Fruit fly (Drosophila melanogaster) whole organism, embryonic: Measurements from ENCODE around the gene Pi3K21B.

ENCODE experiments used
- Atf6 ChIP-seq: fragments of 200-800 bp; sonication (Bioruptor generic); IDR thresholded peaks from 2 replicates; pipeline ENCODE4 v1.3.6; 2022; ENCODE audit warnings: missing biosample characterization, missing genetic modification characterization
- Bgb ChIP-seq: fragments of 200-800 bp; sonication (Bioruptor generic); IDR thresholded peaks from 2 replicates; pipeline ENCODE4 v1.3.6; 2022; ENCODE audit warnings: missing biosample characterization, missing genetic modification characterization; ENCODE audit not compliant: partially characterized antibody
- CG10147 ChIP-seq: fragments of 200-800 bp; sonication (Bioruptor generic); optimal IDR thresholded peaks from 2 replicates; lab custom pipeline; 2019; ENCODE audit warnings: missing biosample characterization, mild to moderate bottlenecking, missing genetic modification characterization, moderate library complexity
- CG10267 ChIP-seq: fragments of 200-800 bp; sonication (Bioruptor generic); optimal IDR thresholded peaks from 2 replicates; lab custom pipeline; 2018; ENCODE audit warnings: missing biosample characterization, mild to moderate bottlenecking, missing genetic modification characterization, moderate library complexity
- CG11560 ChIP-seq: fragments of 200-800 bp; sonication (Bioruptor generic); IDR thresholded peaks from 3 replicates; pipeline ENCODE4 v1.3.6; 2022; ENCODE audit warnings: missing biosample characterization, missing genetic modification characterization
- CG11695 ChIP-seq: fragments of 200-800 bp; sonication (Bioruptor generic); IDR thresholded peaks from 3 replicates; pipeline ENCODE4 v1.3.6; 2022; ENCODE audit warnings: missing biosample characterization, missing genetic modification characterization
- CG12769 ChIP-seq: fragments of 200-800 bp; sonication (Bioruptor generic); optimal IDR thresholded peaks from 2 replicates; lab custom pipeline; 2019; ENCODE audit warnings: missing biosample characterization, mild to moderate bottlenecking, missing genetic modification characterization, moderate library complexity
- CG15073 ChIP-seq: fragments of 200-800 bp; sonication (Bioruptor generic); optimal IDR thresholded peaks from 2 replicates; lab custom pipeline; 2016; ENCODE audit warnings: missing biosample characterization, missing genetic modification characterization
- CG1647 ChIP-seq: fragments of 200-800 bp; sonication (Bioruptor generic); optimal IDR thresholded peaks from 3 replicates; lab custom pipeline; 2016; ENCODE audit warnings: missing biosample characterization, missing genetic modification characterization
- CG16813 ChIP-seq: fragments of 200-800 bp; sonication (Bioruptor generic); IDR thresholded peaks from 3 replicates; pipeline ENCODE4 v1.3.6; 2022; ENCODE audit warnings: missing biosample characterization, missing genetic modification characterization; ENCODE audit not compliant: partially characterized antibody
- CG17802 ChIP-seq: fragments of 200-800 bp; sonication (Bioruptor generic); optimal IDR thresholded peaks from 2 replicates; lab custom pipeline; 2018; ENCODE audit warnings: missing biosample characterization, mild to moderate bottlenecking, missing genetic modification characterization, moderate library complexity
- CG17829 ChIP-seq: fragments of 200-800 bp; optimal IDR thresholded peaks from 2 replicates; lab custom pipeline; 2019; ENCODE audit warnings: missing biosample characterization, mild to moderate bottlenecking, missing genetic modification characterization, moderate library complexity
- CG18599 ChIP-seq: fragments of 200-800 bp; sonication (Bioruptor generic); optimal IDR thresholded peaks from 3 replicates; lab custom pipeline; 2017; ENCODE audit warnings: missing biosample characterization, missing genetic modification characterization, mild to moderate bottlenecking, moderate library complexity, missing genetic modification reagents
- CG18619 ChIP-seq: fragments of 200-800 bp; sonication (Bioruptor generic); optimal IDR thresholded peaks from 3 replicates; lab custom pipeline; 2017; ENCODE audit warnings: missing biosample characterization, mild to moderate bottlenecking, missing genetic modification characterization
- CG4328 ChIP-seq: fragments of 200-800 bp; sonication (Bioruptor generic); optimal IDR thresholded peaks from 3 replicates; lab custom pipeline; 2017; ENCODE audit warnings: missing biosample characterization, missing genetic modification reagents, missing genetic modification characterization
- CG6765 ChIP-seq: fragments of 200-800 bp; sonication (Bioruptor generic); optimal IDR thresholded peaks from 3 replicates; lab custom pipeline; 2017; ENCODE audit warnings: missing biosample characterization, mild to moderate bottlenecking, missing genetic modification characterization
- CG8281 ChIP-seq: fragments of 200-800 bp; sonication (Bioruptor generic); optimal IDR thresholded peaks from 2 replicates; lab custom pipeline; 2018; ENCODE audit warnings: missing biosample characterization, mild to moderate bottlenecking, missing genetic modification characterization, moderate library complexity
- CG9437 ChIP-seq: fragments of 200-800 bp; sonication (Bioruptor generic); optimal IDR thresholded peaks from 2 replicates; lab custom pipeline; 2018; ENCODE audit warnings: missing biosample characterization, mild to moderate bottlenecking, missing genetic modification characterization
- CG9876 ChIP-seq: fragments of 200-800 bp; sonication (Bioruptor generic); optimal IDR thresholded peaks from 2 replicates; lab custom pipeline; 2016; ENCODE audit warnings: missing biosample characterization, missing genetic modification characterization
- CoRest ChIP-seq: fragments of 200-800 bp; sonication (Bioruptor generic); optimal IDR thresholded peaks from 3 replicates; lab custom pipeline; 2018; ENCODE audit warnings: missing biosample characterization, mild to moderate bottlenecking, missing genetic modification characterization, moderate library complexity
- HLH4C ChIP-seq: fragments of 200-800 bp; sonication (Bioruptor generic); IDR thresholded peaks from 3 replicates; pipeline ENCODE4 v1.3.6; 2022; ENCODE audit warnings: missing biosample characterization, missing genetic modification characterization; ENCODE audit not compliant: partially characterized antibody
- Hmr ChIP-seq: fragments of 200-800 bp; sonication (Bioruptor generic); optimal IDR thresholded peaks from 3 replicates; lab custom pipeline; 2017; ENCODE audit warnings: mild to moderate bottlenecking, missing biosample characterization, missing genetic modification reagents, missing genetic modification characterization
- Hmx ChIP-seq: fragments of 200-800 bp; sonication (Bioruptor generic); optimal IDR thresholded peaks from 2 replicates; lab custom pipeline; 2016; ENCODE audit warnings: missing biosample characterization, missing genetic modification characterization
- NFAT ChIP-seq: fragments of 200-800 bp; sonication (Bioruptor generic); IDR thresholded peaks from 2 replicates; pipeline ENCODE4 v1.3.6; 2022; ENCODE audit warnings: missing biosample characterization, missing genetic modification characterization
- NfI ChIP-seq: fragments of 200-800 bp; sonication (Bioruptor generic); optimal IDR thresholded peaks from 3 replicates; lab custom pipeline; 2018; ENCODE audit warnings: missing biosample characterization, mild to moderate bottlenecking, missing genetic modification characterization, moderate library complexity
- Pdp1 ChIP-seq, 2 experiments: fragments of 200-800 bp; sonication (Bioruptor generic); optimal IDR thresholded peaks; 3 replicates each; lab custom pipeline; 2016; ENCODE audit warnings: missing biosample characterization in 2 of 2, missing genetic modification characterization in 2 of 2, mild to moderate bottlenecking in 1 of 2, moderate library complexity in 1 of 2
- Spps ChIP-seq: fragments of 200-800 bp; sonication (Bioruptor generic); optimal IDR thresholded peaks from 2 replicates; lab custom pipeline; 2018; ENCODE audit warnings: missing biosample characterization, mild to moderate bottlenecking, missing genetic modification characterization
- Stat92E ChIP-seq, 3 experiments: fragments of >200 bp in 2 of 3; fragments of 200-800 bp in 1 of 3; sonication (Bioruptor generic) in 1 of 3; optimal IDR thresholded peaks; 2 replicates each; lab custom pipeline; 2017 to 2019; ENCODE audit warnings: missing biosample characterization in 3 of 3, missing genetic modification characterization in 3 of 3, mild to moderate bottlenecking in 1 of 3, moderate library complexity in 1 of 3
- ab ChIP-seq: fragments of 200-800 bp; sonication (Bioruptor generic); optimal IDR thresholded peaks from 2 replicates; lab custom pipeline; 2016; ENCODE audit warnings: missing biosample characterization, missing genetic modification characterization
- ap ChIP-seq: fragments of 200-800 bp; sonication (Bioruptor generic); IDR thresholded peaks from 2 replicates; pipeline ENCODE4 v1.3.6; 2022; ENCODE audit warnings: missing biosample characterization, missing genetic modification characterization
- ase ChIP-seq: fragments of 200-800 bp; sonication (Bioruptor generic); IDR thresholded peaks from 3 replicates; pipeline ENCODE4 v1.3.6; 2022; ENCODE audit warnings: missing biosample characterization, missing genetic modification characterization
- chinmo ChIP-seq: fragments of 200-800 bp; sonication (Bioruptor generic); IDR thresholded peaks from 4 replicates; pipeline ENCODE4 v1.3.6; 2022; ENCODE audit warnings: missing biosample characterization, missing genetic modification characterization; ENCODE audit not compliant: partially characterized antibody
- crol ChIP-seq: fragments of 200-800 bp; sonication (Bioruptor generic); IDR thresholded peaks from 2 replicates; pipeline ENCODE4 v1.3.6; 2022; ENCODE audit warnings: missing biosample characterization, missing genetic modification characterization
- cwo ChIP-seq: fragments of 200-800 bp; sonication (Bioruptor generic); optimal IDR thresholded peaks from 3 replicates; lab custom pipeline; 2017; ENCODE audit warnings: missing biosample characterization, missing genetic modification characterization, mild to moderate bottlenecking, moderate library complexity, missing genetic modification reagents
- dmrt99B ChIP-seq: fragments of 200-800 bp; sonication (Bioruptor generic); optimal IDR thresholded peaks from 2 replicates; lab custom pipeline; 2018; ENCODE audit warnings: missing biosample characterization, mild to moderate bottlenecking, missing genetic modification characterization, moderate library complexity
- ewg ChIP-seq: fragments of 200-800 bp; sonication (Bioruptor generic); optimal IDR thresholded peaks from 3 replicates; lab custom pipeline; 2017; ENCODE audit warnings: mild to moderate bottlenecking, missing biosample characterization, missing genetic modification reagents, missing genetic modification characterization
- grau ChIP-seq: fragments of 200-800 bp; optimal IDR thresholded peaks from 3 replicates; lab custom pipeline; 2019; ENCODE audit warnings: missing biosample characterization, mild to moderate bottlenecking, missing genetic modification characterization, moderate library complexity
- jumu ChIP-seq: fragments of 200-800 bp; sonication (Bioruptor generic); optimal IDR thresholded peaks from 3 replicates; lab custom pipeline; 2016; ENCODE audit warnings: missing biosample characterization, missing genetic modification characterization
- kah ChIP-seq: fragments of 200-800 bp; sonication (Bioruptor generic); optimal IDR thresholded peaks from 2 replicates; lab custom pipeline; 2018; ENCODE audit warnings: missing biosample characterization, mild to moderate bottlenecking, missing genetic modification characterization
- knrl ChIP-seq: fragments of 200-800 bp; sonication (Bioruptor generic); IDR thresholded peaks from 3 replicates; pipeline ENCODE4 v1.3.6; 2022; ENCODE audit warnings: missing biosample characterization, missing genetic modification characterization; ENCODE audit not compliant: partially characterized antibody
- lilli ChIP-seq: fragments of 200-800 bp; sonication (Bioruptor generic); optimal IDR thresholded peaks from 3 replicates; lab custom pipeline; 2016; ENCODE audit warnings: missing biosample characterization, missing genetic modification characterization
- mld ChIP-seq: fragments of 200-800 bp; sonication (Bioruptor generic); IDR thresholded peaks from 3 replicates; pipeline ENCODE4 v1.3.6; 2022; ENCODE audit warnings: missing biosample characterization, missing genetic modification characterization; ENCODE audit not compliant: partially characterized antibody
- pita ChIP-seq: fragments of 200-800 bp; sonication (Bioruptor generic); optimal IDR thresholded peaks from 2 replicates; lab custom pipeline; 2017; ENCODE audit warnings: missing biosample characterization, mild to moderate bottlenecking, missing genetic modification characterization
- scrt ChIP-seq: fragments of 200-800 bp; sonication (Bioruptor generic); optimal IDR thresholded peaks from 2 replicates; lab custom pipeline; 2018; ENCODE audit warnings: missing biosample characterization, mild to moderate bottlenecking, missing genetic modification characterization, moderate library complexity
- shn ChIP-seq: fragments of 200-800 bp; sonication (Bioruptor generic); optimal IDR thresholded peaks from 3 replicates; lab custom pipeline; 2016; ENCODE audit warnings: missing biosample characterization, missing genetic modification characterization
- sqz ChIP-seq: fragments of 200-800 bp; sonication (Bioruptor generic); optimal IDR thresholded peaks from 3 replicates; lab custom pipeline; 2018; ENCODE audit warnings: missing biosample characterization, mild to moderate bottlenecking, missing genetic modification characterization
- ssp ChIP-seq: fragments of 200-800 bp; sonication (Bioruptor generic); IDR thresholded peaks from 2 replicates; pipeline ENCODE4 v1.3.6; 2022; ENCODE audit warnings: missing biosample characterization, missing genetic modification characterization
- wek ChIP-seq: fragments of 200-800 bp; sonication (Bioruptor generic); optimal IDR thresholded peaks from 3 replicates; lab custom pipeline; 2018; ENCODE audit warnings: missing biosample characterization, mild to moderate bottlenecking, missing genetic modification characterization, moderate library complexity
- zfh2 ChIP-seq: fragments of 200-800 bp; sonication (Bioruptor generic); optimal IDR thresholded peaks from 2 replicates; lab custom pipeline; 2016; ENCODE audit warnings: missing biosample characterization, missing genetic modification characterization

Pi3K21B gene

dm6 chr2L:286421-286820, 11.3 kb upstream of the Pi3K21B start (continued):
- no peak for TF ChIP-seq wek (GFP tag; lab: Kevin White, UChicago)
- peak; percentile 36; the same call in 1 of the 2 replicates for TF ChIP-seq ssp
- TF ChIP-seq CG9437 (GFP tag; lab: Kevin White, UChicago), result no peak
- TF ChIP-seq Bgb, result no peak
- no peak for TF ChIP-seq CG10147
- peak; percentile 93 for TF ChIP-seq CG18599 (GFP tag; lab: Kevin White, UChicago)
- peak; percentile 82 for TF ChIP-seq Atf6 (GFP tag; lab: Robert Waterston, UW)
- TF ChIP-seq ab (GFP tag; lab: Kevin White, UChicago), result peak; percentile 37
- TF ChIP-seq CG16813 (GFP tag; lab: Robert Waterston, UW), result no peak
- no peak for TF ChIP-seq mld (GFP tag; lab: Robert Waterston, UW)
- no peak for TF ChIP-seq Hmx (GFP tag; lab: Kevin White, UChicago)
- TF ChIP-seq CG6765 (GFP tag; lab: Kevin White, UChicago), result peak; percentile 68
- TF ChIP-seq crol (GFP tag; lab: Robert Waterston, UW), result 0 out of 2 replicates have a peak, but pooled peaks have one; percentile 11
- TF ChIP-seq ase, result peak; percentile 70; the same call in 2 of the 3 replicates
- TF ChIP-seq sqz, result no peak
- TF ChIP-seq CoRest (tag; lab: Kevin White, UChicago), result peak; percentile 31
- no peak for TF ChIP-seq ewg
- no peak; the same call in 3 of the 4 replicates for TF ChIP-seq chinmo (GFP tag; lab: Robert Waterston, UW)
- peak; percentile 58 for TF ChIP-seq CG4328 (GFP tag; lab: Kevin White, UChicago)
- no peak for TF ChIP-seq pita (GFP tag; lab: Kevin White, UChicago)
- peak; percentile 51 for TF ChIP-seq jumu (GFP tag; lab: Kevin White, UChicago)
- TF ChIP-seq NFAT, result peak; percentile 80
- TF ChIP-seq Stat92E (GFP tag; optimal IDR thresholded peaks at IDR 0.05; lab: Kevin White, UChicago), result no peak
- TF ChIP-seq kah, result no peak
- peak; percentile 65 for TF ChIP-seq NfI (GFP tag; lab: Kevin White, UChicago)
- peak; percentile 65 for TF ChIP-seq CG1647 (GFP tag; lab: Kevin White, UChicago)
- TF ChIP-seq CG17829 (tag; lab: Kevin White, UChicago), result peak; percentile 47
- peak; percentile 98 for TF ChIP-seq grau (tag; lab: Kevin White, UChicago)
- peak; percentile 46 for TF ChIP-seq ap
- TF ChIP-seq CG15073 (GFP tag; lab: Kevin White, UChicago), result no peak
- no peak for TF ChIP-seq CG17802 (tag; lab: Kevin White, UChicago)
- peak; percentile 62 for TF ChIP-seq zfh2 (GFP tag; lab: Kevin White, UChicago)
- peak; percentile 85 for TF ChIP-seq Hmr (GFP tag; lab: Kevin White, UChicago)
- peak; percentile 62; the same call in 1 of the 3 replicates for TF ChIP-seq CG11695
- peak; percentile 59 for TF ChIP-seq scrt (GFP tag; lab: Kevin White, UChicago)
- TF ChIP-seq CG12769, result peak; percentile 92
- TF ChIP-seq lilli (GFP tag; lab: Kevin White, UChicago), result peak; percentile 87
- TF ChIP-seq Pdp1 (GFP tag; optimal IDR thresholded peaks at IDR 0.05; lab: Kevin White, UChicago), result peak; percentile 46 to 71
- no peak for TF ChIP-seq CG10267 (tag; lab: Kevin White, UChicago)
- TF ChIP-seq HLH4C (GFP tag; lab: Robert Waterston, UW), result no peak
- TF ChIP-seq cwo, result peak; percentile 77
- no peak for TF ChIP-seq Spps (tag; lab: Kevin White, UChicago)
- peak; percentile 65 for TF ChIP-seq dmrt99B (tag; lab: Kevin White, UChicago)
- TF ChIP-seq CG18619 (GFP tag; lab: Kevin White, UChicago), result peak; percentile 55
- peak; percentile 41 for TF ChIP-seq shn (GFP tag; lab: Kevin White, UChicago)
- no peak for TF ChIP-seq CG8281 (tag; lab: Kevin White, UChicago)
- peak; percentile 63 for TF ChIP-seq CG9876 (GFP tag; lab: Kevin White, UChicago)
- TF ChIP-seq CG11560 (tag; lab: Robert Waterston, UW), result no peak; the same call in 2 of the 3 replicates
- no peak for TF ChIP-seq knrl (GFP tag; lab: Robert Waterston, UW)
